Fruit fly (Drosophila melanogaster) whole organism, adult: Measurements from ENCODE around the gene Ssk.

Experiments
- Crg-1 ChIP-seq: fragments of 200-800 bp; sonication (Bioruptor generic); optimal IDR thresholded peaks from 2 replicates; lab custom pipeline; 2016; ENCODE audit warnings: missing biosample characterization, missing genetic modification characterization
- cic ChIP-seq: fragments of 200-800 bp; sonication (Bioruptor generic); optimal IDR thresholded peaks from 2 replicates; lab custom pipeline; 2017; ENCODE audit warnings: missing biosample characterization, mild to moderate bottlenecking, missing genetic modification characterization, moderate library complexity

- no peak for TF ChIP-seq cic (GFP tag; lab: Kevin White, UChicago)
- no peak for TF ChIP-seq Crg-1 (GFP tag; lab: Kevin White, UChicago)
Measured at dm6 chr3L:20203587-20203986, 15.3 kb downstream of the Ssk start, which contains the start of gene CG7298.
